Worm (Caenorhabditis elegans): ENCODE measurements around the gene shc-2.

Gene shc-2

ce11 chrII:4946775-4947174 is 22.2 kb upstream of the shc-2 start:
- TF ChIP-seq ceh-88 (GFP tag; IDR thresholded peaks at IDR 0.05) = no peak
- TF ChIP-seq lin-13 (GFP tag; optimal IDR thresholded peaks at IDR 0.05) = no peak
- no peak for TF ChIP-seq pag-3 (tag; optimal IDR thresholded peaks at IDR 0.05; ENCODE audit: borderline replicate concordance, insufficient read depth)
- no peak for TF ChIP-seq unc-86 (tag; optimal IDR thresholded peaks at IDR 0.05)
- TF ChIP-seq F16B12.6 (tag; optimal IDR thresholded peaks at IDR 0.05) = peak; percentile 84
- no peak for TF ChIP-seq C16A3.4 (tag; optimal IDR thresholded peaks at IDR 0.05)
- no peak for TF ChIP-seq efl-3 (GFP tag; optimal IDR thresholded peaks at IDR 0.05)
- peak; percentile 16 for TF ChIP-seq skn-1 (tag; optimal IDR thresholded peaks at IDR 0.05)
- no peak for TF ChIP-seq lin-14 (GFP tag; optimal IDR thresholded peaks at IDR 0.05)
- no peak for TF ChIP-seq ama-1 (optimal IDR thresholded peaks at IDR 0.05)
- peak; percentile 6 for TF ChIP-seq nhr-71 (tag; optimal IDR thresholded peaks at IDR 0.05)
- TF ChIP-seq zip-4 (GFP tag; optimal IDR thresholded peaks at IDR 0.05) = no peak
- peak; percentile 12 for TF ChIP-seq rnt-1 (tag; optimal IDR thresholded peaks at IDR 0.05)
- peak; percentile 31 to 43 for TF ChIP-seq efl-1 (optimal IDR thresholded peaks at IDR 0.05)
- peak; percentile 49 to 88 for TF ChIP-seq efl-1 (GFP tag; optimal IDR thresholded peaks at IDR 0.05 in 1 of 2)
- TF ChIP-seq pax-3 (tag; optimal IDR thresholded peaks at IDR 0.05) = no peak
- no peak for TF ChIP-seq unc-62 (GFP tag; optimal IDR thresholded peaks at IDR 0.05)
- no peak for TF ChIP-seq aly-2 (tag; optimal IDR thresholded peaks at IDR 0.05)
- TF ChIP-seq nhr-237 (tag; optimal IDR thresholded peaks at IDR 0.05) = no peak
- TF ChIP-seq lsy-2 (tag; optimal IDR thresholded peaks at IDR 0.05) = peak in 1 of 2 experiments; percentile 41
- TF ChIP-seq snpc-4 (tag; optimal IDR thresholded peaks at IDR 0.05) = no peak
- peak; percentile 38 for TF ChIP-seq mep-1 (tag; optimal IDR thresholded peaks at IDR 0.05)
- TF ChIP-seq nhr-47 (tag; optimal IDR thresholded peaks at IDR 0.05) = no peak
- TF ChIP-seq ets-5 (GFP tag; IDR thresholded peaks at IDR 0.05) = no peak
- TF ChIP-seq lin-39 (tag; optimal IDR thresholded peaks at IDR 0.05) = no peak
- TF ChIP-seq tbx-2 (tag; optimal IDR thresholded peaks at IDR 0.05) = no peak
- TF ChIP-seq egl-13 (tag; optimal IDR thresholded peaks at IDR 0.05) = no peak
- TF ChIP-seq aha-1 (tag; optimal IDR thresholded peaks at IDR 0.05) = no peak
- peak in 2 of 3 experiments; percentile 39 to 40 for TF ChIP-seq dpl-1 (GFP tag; optimal IDR thresholded peaks at IDR 0.05)
- TF ChIP-seq nhr-85 (tag) = no peak
- TF ChIP-seq nhr-19 (GFP tag; conservative IDR thresholded peaks at IDR 0.05) = no peak
- no peak for TF ChIP-seq tlp-1 (tag; optimal IDR thresholded peaks at IDR 0.05)
- TF ChIP-seq snu-23 (GFP tag; optimal IDR thresholded peaks at IDR 0.05) = peak; percentile 40
- no peak for TF ChIP-seq grh-1 (GFP tag; IDR thresholded peaks at IDR 0.05)
- peak; percentile 23 to 37 for TF ChIP-seq lin-35 (GFP tag; optimal IDR thresholded peaks at IDR 0.05)
- no peak for TF ChIP-seq fkh-4 (tag; optimal IDR thresholded peaks at IDR 0.05; ENCODE audit: borderline replicate concordance)
- no peak for TF ChIP-seq jun-1 (tag; optimal IDR thresholded peaks at IDR 0.05)
- TF ChIP-seq lir-3 (tag; optimal IDR thresholded peaks at IDR 0.05; ENCODE audit: poor library complexity) = no peak
- TF ChIP-seq hlh-4 (tag; optimal IDR thresholded peaks at IDR 0.05) = no peak
- TF ChIP-seq nhr-28 (tag; optimal IDR thresholded peaks at IDR 0.05) = no peak
- no peak for TF ChIP-seq irx-1 (tag; optimal IDR thresholded peaks at IDR 0.05)
- TF ChIP-seq nhr-12 (tag; optimal IDR thresholded peaks at IDR 0.05) = no peak
- no peak for TF ChIP-seq sptf-1 (tag; optimal IDR thresholded peaks at IDR 0.05)
- no peak for TF ChIP-seq C04F5.9 (tag; optimal IDR thresholded peaks at IDR 0.05)

- TF ChIP-seq nhr-85 (tag) = peak; percentile 59
- no peak for TF ChIP-seq lin-35 (GFP tag; optimal IDR thresholded peaks at IDR 0.05)
- TF ChIP-seq mep-1 (tag; optimal IDR thresholded peaks at IDR 0.05) = no peak
- peak; percentile 7 for TF ChIP-seq elt-2 (tag; optimal IDR thresholded peaks at IDR 0.05)
- TF ChIP-seq nhr-77 (tag; optimal IDR thresholded peaks at IDR 0.05) = no peak
Observed at ce11 chrII:4948118-4948517, 20.8 kb upstream of the shc-2 start.
